Fruit fly (Drosophila melanogaster): Measurements from ENCODE around the gene CG13482.
A peak's percentile ranks its signal among the peaks of the same experiment; 100 is the strongest.

CG13482 gene

dm6 chr3L:14303848-14304247 is 25.3 kb upstream of the CG13482 start (continued):
- TF ChIP-seq usp (GFP tag; optimal IDR thresholded peaks at IDR 0.05) (no peak), Sp1 (GFP tag; optimal IDR thresholded peaks at IDR 0.05) (peak; percentile 94), sv (GFP tag; optimal IDR thresholded peaks at IDR 0.05) (peak; percentile 86), HLH106 (tag; optimal IDR thresholded peaks at IDR 0.05) (peak; percentile 95), CrebA (GFP tag; optimal IDR thresholded peaks at IDR 0.05; ENCODE audit: borderline replicate concordance) (peak; percentile 88), N (GFP tag; optimal IDR thresholded peaks at IDR 0.05) (no peak), CG32264 (GFP tag; optimal IDR thresholded peaks at IDR 0.05) (peak; percentile 94), woc (GFP tag; optimal IDR thresholded peaks at IDR 0.05) (peak; percentile 98), Hr83 (GFP tag; optimal IDR thresholded peaks at IDR 0.05; ENCODE audit: poor library complexity, severe bottlenecking) (peak; percentile 86)

dm6 chr3L:14309030-14309429 is 20.1 kb upstream of the CG13482 start:
- TF ChIP-seq CG9705 (GFP tag; optimal IDR thresholded peaks at IDR 0.05) (no peak), brk (GFP tag; optimal IDR thresholded peaks at IDR 0.05) (no peak)

- TF ChIP-seq jim (GFP tag; optimal IDR thresholded peaks at IDR 0.05) (no peak), Dif (GFP tag; optimal IDR thresholded peaks at IDR 0.05; ENCODE audit: partially characterized antibody) (no peak), Hnf4 (GFP tag; optimal IDR thresholded peaks at IDR 0.05) (no peak), brk (GFP tag; optimal IDR thresholded peaks at IDR 0.05) (no peak), psq (GFP tag; optimal IDR thresholded peaks at IDR 0.05) (no peak), sv (GFP tag; optimal IDR thresholded peaks at IDR 0.05) (no peak), HLH106 (tag; optimal IDR thresholded peaks at IDR 0.05) (no peak), pan (optimal IDR thresholded peaks at IDR 0.05) (no peak), sage (GFP tag; optimal IDR thresholded peaks at IDR 0.05) (no peak), tai (GFP tag; optimal IDR thresholded peaks at IDR 0.05) (no peak), Jra (GFP tag; optimal IDR thresholded peaks at IDR 0.05) (no peak), foxo (GFP tag; optimal IDR thresholded peaks at IDR 0.05) (no peak), CG9705 (GFP tag; optimal IDR thresholded peaks at IDR 0.05) (no peak), dsf (GFP tag; optimal IDR thresholded peaks at IDR 0.05; ENCODE audit: borderline replicate concordance) (no peak), Hr83 (GFP tag; optimal IDR thresholded peaks at IDR 0.05; ENCODE audit: poor library complexity, severe bottlenecking) (no peak), dmrt93B (GFP tag; optimal IDR thresholded peaks at IDR 0.05) (no peak), fru (GFP tag; optimal IDR thresholded peaks at IDR 0.05) (no peak), woc (GFP tag; optimal IDR thresholded peaks at IDR 0.05) (no peak), N (GFP tag; optimal IDR thresholded peaks at IDR 0.05) (no peak)
These were observed 10.0 kb upstream of the CG13482 start for dm6 chr3L:14319192-14319591.

- no peak for TF ChIP-seq br (GFP tag; optimal IDR thresholded peaks at IDR 0.05)
- TF ChIP-seq Hr78 (GFP tag; optimal IDR thresholded peaks at IDR 0.05), result no peak
These were observed 8.6 kb upstream of the CG13482 start for dm6 chr3L:14320571-14320970.

dm6 chr3L:14321400-14321799 is 7.7 kb upstream of the CG13482 start:
- TF ChIP-seq sage (GFP tag; optimal IDR thresholded peaks at IDR 0.05) (no peak), Myc (optimal IDR thresholded peaks at IDR 0.05) (no peak), Abd-B (GFP tag; optimal IDR thresholded peaks at IDR 0.05) (no peak), fru (GFP tag; optimal IDR thresholded peaks at IDR 0.05) (peak; percentile 7), N (GFP tag; optimal IDR thresholded peaks at IDR 0.05) (no peak), woc (GFP tag; optimal IDR thresholded peaks at IDR 0.05) (peak; percentile 54), CG32264 (GFP tag; optimal IDR thresholded peaks at IDR 0.05) (no peak), jim (GFP tag; optimal IDR thresholded peaks at IDR 0.05) (no peak), Dif (GFP tag; optimal IDR thresholded peaks at IDR 0.05; ENCODE audit: partially characterized antibody) (no peak), usp (GFP tag; optimal IDR thresholded peaks at IDR 0.05) (no peak), pan (optimal IDR thresholded peaks at IDR 0.05) (no peak), Jra (GFP tag; optimal IDR thresholded peaks at IDR 0.05) (no peak), CG9705 (GFP tag; optimal IDR thresholded peaks at IDR 0.05) (no peak), Mio (GFP tag; optimal IDR thresholded peaks at IDR 0.05) (no peak), tai (GFP tag; optimal IDR thresholded peaks at IDR 0.05) (no peak), Rel (GFP tag; optimal IDR thresholded peaks at IDR 0.05) (no peak), Rel (tag; optimal IDR thresholded peaks at IDR 0.05) (no peak), h (GFP tag; optimal IDR thresholded peaks at IDR 0.05) (peak; percentile 30), Sp1 (GFP tag; optimal IDR thresholded peaks at IDR 0.05) (no peak), Hr83 (GFP tag; optimal IDR thresholded peaks at IDR 0.05; ENCODE audit: poor library complexity, severe bottlenecking) (no peak), foxo (GFP tag; optimal IDR thresholded peaks at IDR 0.05) (no peak), dmrt93B (GFP tag; optimal IDR thresholded peaks at IDR 0.05) (no peak), br (GFP tag; optimal IDR thresholded peaks at IDR 0.05) (no peak), Dfd (GFP tag; optimal IDR thresholded peaks at IDR 0.05) (no peak), dsf (GFP tag; optimal IDR thresholded peaks at IDR 0.05; ENCODE audit: borderline replicate concordance) (no peak), Vsx2 (GFP tag; optimal IDR thresholded peaks at IDR 0.05; ENCODE audit: partially characterized antibody) (no peak), GATAd (GFP tag; optimal IDR thresholded peaks at IDR 0.05) (no peak)

Measured in whole organism, wandering third instar larva.